Worm (Caenorhabditis elegans) whole organism, midembryonic: ENCODE results near the gene cyp-33C1.

Experiments used
- T22C8.4 ChIP-seq: fragments of 200-800 bp; sonication (Bioruptor generic); IDR thresholded peaks from 2 replicates; pipeline ENCODE4 v1.3.6; 2022; ENCODE audit warnings: missing genetic modification characterization, missing compliant biosample characterization
- cog-1 ChIP-seq: sonication (generic microtip); optimal IDR thresholded peaks from 2 replicates; lab custom pipeline; 2016; ENCODE audit warnings: missing genetic modification characterization, missing compliant biosample characterization
- klf-2 ChIP-seq: fragments of 200-800 bp; sonication (Bioruptor generic); conservative IDR thresholded peaks from 2 replicates; pipeline ENCODE4 v1.3.6; 2022; ENCODE audit warnings: missing genetic modification reagents, missing genetic modification characterization, missing compliant biosample characterization
- ref-1 ChIP-seq: fragments of 200-800 bp; sonication (Bioruptor generic); conservative IDR thresholded peaks from 2 replicates; pipeline ENCODE4 v1.3.6; 2022; ENCODE audit warnings: missing genetic modification reagents, missing genetic modification characterization, missing compliant biosample characterization
- tab-1 ChIP-seq: fragments of 200-800 bp; sonication (Bioruptor generic); IDR thresholded peaks from 2 replicates; pipeline ENCODE4 v1.3.6; 2022; ENCODE audit warnings: missing genetic modification characterization, missing compliant biosample characterization
- ztf-29 ChIP-seq: fragments of 200-800 bp; sonication (Bioruptor generic); IDR thresholded peaks from 2 replicates; pipeline ENCODE4 v1.3.6; 2022; ENCODE audit warnings: missing genetic modification reagents, missing genetic modification characterization, missing compliant biosample characterization

- no peak for TF ChIP-seq T22C8.4 (GFP tag; lab: Robert Waterston, UW)
- no peak for TF ChIP-seq ref-1 (GFP tag; lab: Robert Waterston, UW)
- TF ChIP-seq klf-2 (GFP tag; lab: Robert Waterston, UW), result no peak
- TF ChIP-seq tab-1 (GFP tag; lab: Robert Waterston, UW), result no peak
- TF ChIP-seq ztf-29 (GFP tag; lab: Robert Waterston, UW), result no peak
- TF ChIP-seq cog-1, result no peak
Measured at ce11 chrV:2175242-2175641, 4.1 kb upstream of the cyp-33C1 start, which contains the start of gene C45H4.18.
